Fruit fly (Drosophila melanogaster) whole organism, wandering third instar larva: ENCODE results near the gene cpb.

ENCODE experiments used
- Abd-B ChIP-seq: fragments of >200 bp; optimal IDR thresholded peaks from 2 replicates; lab custom pipeline; 2017; ENCODE audit warnings: missing biosample characterization, missing genetic modification characterization
- CG32264 ChIP-seq: fragments of 200-800 bp; sonication (Bioruptor generic); optimal IDR thresholded peaks from 2 replicates; lab custom pipeline; 2016; ENCODE audit warnings: missing biosample characterization, missing genetic modification characterization
- CG9705 ChIP-seq: fragments of 200-800 bp; sonication (Bioruptor generic); optimal IDR thresholded peaks from 2 replicates; lab custom pipeline; 2018; ENCODE audit warnings: missing biosample characterization, mild to moderate bottlenecking, missing genetic modification characterization
- CrebA ChIP-seq: fragments of 200-800 bp; sonication (Bioruptor generic); optimal IDR thresholded peaks from 2 replicates; lab custom pipeline; 2016; ENCODE audit warnings: missing biosample characterization, mild to moderate bottlenecking, missing genetic modification characterization, borderline replicate concordance
- Dfd ChIP-seq: fragments of >200 bp; optimal IDR thresholded peaks from 2 replicates; lab custom pipeline; 2017; ENCODE audit warnings: missing biosample characterization, missing genetic modification characterization
- GATAd ChIP-seq: sonication (Bioruptor generic); optimal IDR thresholded peaks from 2 replicates; lab custom pipeline; 2016; ENCODE audit warnings: missing biosample characterization, missing genetic modification characterization
- HLH106 ChIP-seq: fragments of 200-800 bp; optimal IDR thresholded peaks from 3 replicates; lab custom pipeline; 2019; ENCODE audit warnings: missing biosample characterization, mild to moderate bottlenecking, missing genetic modification characterization, moderate library complexity
- Hnf4 ChIP-seq: fragments of 200-800 bp; sonication (Bioruptor generic); optimal IDR thresholded peaks from 2 replicates; lab custom pipeline; 2016; ENCODE audit warnings: missing biosample characterization, mild to moderate bottlenecking, missing genetic modification characterization
- Hr78 ChIP-seq: fragments of >200 bp; optimal IDR thresholded peaks from 2 replicates; lab custom pipeline; 2017; ENCODE audit warnings: missing biosample characterization, missing genetic modification characterization
- Jra ChIP-seq: sonication (Bioruptor generic); optimal IDR thresholded peaks from 2 replicates; lab custom pipeline; 2016; ENCODE audit warnings: missing biosample characterization, missing genetic modification characterization
- Mio ChIP-seq: sonication (Bioruptor generic); optimal IDR thresholded peaks from 2 replicates; lab custom pipeline; 2016; ENCODE audit warnings: missing biosample characterization, missing genetic modification characterization
- Myc ChIP-seq: fragments of >200 bp; optimal IDR thresholded peaks from 2 replicates; lab custom pipeline; 2017
- N ChIP-seq: fragments of >200 bp; optimal IDR thresholded peaks from 2 replicates; lab custom pipeline; 2018; ENCODE audit warnings: missing biosample characterization, missing external identifiers, missing genetic modification characterization
- OdsH ChIP-seq: fragments of 200-800 bp; sonication (Bioruptor generic); optimal IDR thresholded peaks from 2 replicates; lab custom pipeline; 2016; ENCODE audit warnings: missing biosample characterization, mild to moderate bottlenecking, missing genetic modification characterization
- Sp1 ChIP-seq: fragments of 200-800 bp; sonication (Bioruptor generic); optimal IDR thresholded peaks from 3 replicates; lab custom pipeline; 2019; ENCODE audit warnings: missing biosample characterization, mild to moderate bottlenecking, missing genetic modification characterization, moderate library complexity
- Vsx2 ChIP-seq: fragments of 200-300, 225-300 bp; sonication (Bioruptor generic); optimal IDR thresholded peaks from 2 replicates; lab custom pipeline; 2018; ENCODE audit warnings: missing biosample characterization, missing genetic modification characterization; ENCODE audit not compliant: partially characterized antibody
- brk ChIP-seq: fragments of 200-800 bp; sonication (Bioruptor generic); optimal IDR thresholded peaks from 2 replicates; lab custom pipeline; 2016; ENCODE audit warnings: missing biosample characterization, mild to moderate bottlenecking, missing genetic modification characterization
- dl ChIP-seq, 2 experiments: fragments of 175-275, 200-275 bp in 1 of 2; fragments of 200-275 bp in 1 of 2; sonication (Bioruptor generic); optimal IDR thresholded peaks; lab custom pipeline; 2018; ENCODE audit warnings: mild to moderate bottlenecking in 2 of 2, missing biosample characterization in 2 of 2, missing genetic modification characterization in 2 of 2, moderate library complexity in 2 of 2; ENCODE audit not compliant: partially characterized antibody in 2 of 2, insufficient read depth in 1 of 2
- dmrt93B ChIP-seq: fragments of 200-800 bp; sonication (Bioruptor generic); optimal IDR thresholded peaks from 2 replicates; lab custom pipeline; 2018; ENCODE audit warnings: missing biosample characterization, mild to moderate bottlenecking, missing genetic modification characterization
- ey ChIP-seq: fragments of 200-800 bp; sonication (Bioruptor generic); optimal IDR thresholded peaks from 2 replicates; lab custom pipeline; 2016; ENCODE audit warnings: missing biosample characterization, missing genetic modification characterization
- h ChIP-seq: fragments of 200-800 bp; sonication (Bioruptor generic); optimal IDR thresholded peaks from 3 replicates; lab custom pipeline; 2016; ENCODE audit warnings: missing biosample characterization, mild to moderate bottlenecking, missing genetic modification characterization
- jim ChIP-seq: fragments of 175-275, 200-325 bp; sonication (Bioruptor generic); optimal IDR thresholded peaks from 2 replicates; lab custom pipeline; 2016; ENCODE audit warnings: missing biosample characterization, mild to moderate bottlenecking, missing genetic modification characterization
- lola ChIP-seq: fragments of >200 bp; optimal IDR thresholded peaks from 2 replicates; lab custom pipeline; 2017; ENCODE audit warnings: missing biosample characterization, missing genetic modification characterization
- pan ChIP-seq: fragments of >200 bp; optimal IDR thresholded peaks from 2 replicates; lab custom pipeline; 2017
- psq ChIP-seq: fragments of 200-800 bp; sonication (Bioruptor generic); optimal IDR thresholded peaks from 3 replicates; lab custom pipeline; 2017; ENCODE audit warnings: missing biosample characterization, mild to moderate bottlenecking, missing genetic modification characterization, moderate library complexity
- rgr ChIP-seq: fragments of 200-800 bp; sonication (Bioruptor generic); optimal IDR thresholded peaks from 3 replicates; lab custom pipeline; 2016; ENCODE audit warnings: missing biosample characterization, mild to moderate bottlenecking, missing genetic modification characterization
- sage ChIP-seq: fragments of 200-800 bp; sonication (Bioruptor generic); optimal IDR thresholded peaks from 2 replicates; lab custom pipeline; 2016; ENCODE audit warnings: missing biosample characterization, mild to moderate bottlenecking, missing genetic modification characterization
- sv ChIP-seq: fragments of 200-800 bp; sonication (Bioruptor generic); optimal IDR thresholded peaks from 3 replicates; lab custom pipeline; 2016; ENCODE audit warnings: missing biosample characterization, missing genetic modification characterization
- tai ChIP-seq: sonication (Bioruptor generic); optimal IDR thresholded peaks from 2 replicates; lab custom pipeline; 2016; ENCODE audit warnings: missing biosample characterization, missing genetic modification characterization
- usp ChIP-seq: fragments of >200 bp; optimal IDR thresholded peaks from 2 replicates; lab custom pipeline; 2017; ENCODE audit warnings: missing biosample characterization, missing genetic modification characterization
- woc ChIP-seq: sonication (Bioruptor generic); optimal IDR thresholded peaks from 2 replicates; lab custom pipeline; 2016; ENCODE audit warnings: missing biosample characterization, mild to moderate bottlenecking, missing genetic modification characterization

cpb gene

DNA sequence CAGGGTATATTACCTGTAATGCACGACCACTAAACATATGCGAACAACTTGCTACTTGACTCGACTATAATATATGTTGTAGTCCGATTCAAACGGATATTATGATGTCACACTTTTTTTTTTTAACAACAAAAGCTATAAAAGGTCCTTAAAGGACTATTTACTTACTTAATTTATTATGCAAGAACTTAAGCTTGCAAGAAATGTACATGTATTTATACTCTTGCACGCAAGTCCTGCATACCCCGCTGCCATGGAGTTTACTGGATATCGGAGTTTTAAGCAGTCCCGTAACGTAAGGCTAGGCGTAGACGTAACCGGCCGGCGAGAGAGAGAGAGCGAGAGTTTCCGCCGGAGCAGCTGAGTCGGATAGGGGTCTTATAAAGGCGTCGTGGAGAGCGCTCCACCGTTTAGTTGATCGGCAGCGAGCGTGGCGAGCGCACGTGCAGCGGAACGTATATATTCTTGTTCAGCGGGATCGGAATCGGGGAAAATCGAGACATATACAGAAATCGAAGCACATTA, 32.4 kb downstream of the cpb start (continued):
- peak; percentile 46 for TF ChIP-seq rgr (GFP tag; lab: Kevin White, UChicago)

dm6 chr2L:1738054-1738453, 33.4 kb downstream of the cpb start:
- no peak for TF ChIP-seq sv (GFP tag; lab: Kevin White, UChicago)
- TF ChIP-seq ey = no peak
- TF ChIP-seq Mio (GFP tag; lab: Kevin White, UChicago) = no peak
- TF ChIP-seq Myc (lab: Kevin White, UChicago) = no peak
- no peak for TF ChIP-seq Jra (GFP tag; lab: Kevin White, UChicago)
- TF ChIP-seq Sp1 (GFP tag; lab: Kevin White, UChicago) = no peak
- TF ChIP-seq h (GFP tag; lab: Kevin White, UChicago) = no peak
- no peak for TF ChIP-seq brk (GFP tag; lab: Kevin White, UChicago)
- TF ChIP-seq HLH106 (tag; lab: Kevin White, UChicago) = no peak
- no peak for TF ChIP-seq OdsH (GFP tag; lab: Kevin White, UChicago)
- no peak for TF ChIP-seq sage (GFP tag; lab: Kevin White, UChicago)
- TF ChIP-seq N (GFP tag; lab: Kevin White, UChicago) = no peak

- TF ChIP-seq OdsH (GFP tag; lab: Kevin White, UChicago) (no peak), pan (lab: Kevin White, UChicago) (no peak), Sp1 (GFP tag; lab: Kevin White, UChicago) (no peak), tai (no peak), Mio (GFP tag; lab: Kevin White, UChicago) (no peak), CrebA (no peak), dmrt93B (no peak), sage (GFP tag; lab: Kevin White, UChicago) (no peak), dl (GFP tag; optimal IDR thresholded peaks at IDR 0.05; lab: Kevin White, UChicago; ENCODE audit: insufficient read depth in 1 of 2, partially characterized antibody in 2 of 2) (no peak), Myc (lab: Kevin White, UChicago) (no peak), Hr78 (GFP tag; lab: Kevin White, UChicago) (no peak)
Observed at dm6 chr2L:1740095-1740494, 35.4 kb downstream of the cpb start.

dm6 chr2L:1743800-1744199, 39.1 kb downstream of the cpb start:
- TF ChIP-seq Mio (GFP tag; lab: Kevin White, UChicago) (no peak), Jra (GFP tag; lab: Kevin White, UChicago) (no peak), psq (no peak), Dfd (GFP tag; lab: Kevin White, UChicago) (no peak), Abd-B (no peak)

DNA sequence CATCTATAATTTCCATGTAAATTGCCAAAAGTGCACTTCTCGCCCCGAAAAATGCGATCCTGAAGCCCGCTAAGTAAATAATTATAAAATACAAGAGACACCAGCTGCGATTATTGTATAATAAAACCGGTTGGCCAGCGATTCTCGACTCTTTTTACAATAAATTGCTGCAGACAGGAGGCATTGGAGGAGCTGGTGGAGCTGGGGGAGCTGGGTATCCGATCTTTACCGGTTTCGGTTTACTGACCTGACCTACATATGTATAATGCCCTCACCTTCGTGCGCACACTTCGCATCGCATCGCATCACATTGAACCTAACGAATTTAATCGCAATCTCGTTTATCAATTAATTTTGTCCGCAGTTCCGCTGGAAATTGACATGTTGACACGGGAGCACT, 43.7 kb downstream of the cpb start:
- no peak for TF ChIP-seq Dfd (GFP tag; lab: Kevin White, UChicago)
- no peak for TF ChIP-seq Abd-B
- peak; percentile 61 for TF ChIP-seq Vsx2 (GFP tag; lab: Kevin White, UChicago)
- no peak for TF ChIP-seq CG32264 (GFP tag; lab: Kevin White, UChicago)
- TF ChIP-seq usp (GFP tag; lab: Kevin White, UChicago) = no peak
- TF ChIP-seq psq = no peak
- no peak for TF ChIP-seq Hnf4 (GFP tag; lab: Kevin White, UChicago)
- TF ChIP-seq CrebA = no peak

dm6 chr2L:1751953-1752352, 47.3 kb downstream of the cpb start, which contains the start of the genes CG17712 and CG17648:
CG17712 (minus strand) TSS chr2L:1752122.
CG17648 (plus strand) TSS chr2L:1752308.
- no peak for TF ChIP-seq psq
- TF ChIP-seq Myc (lab: Kevin White, UChicago) = peak; percentile 46
- TF ChIP-seq N (GFP tag; lab: Kevin White, UChicago) = no peak
- TF ChIP-seq sv (GFP tag; lab: Kevin White, UChicago) = no peak
- TF ChIP-seq woc = peak; percentile 32

dm6 chr2L:1756351-1756750, 51.6 kb downstream of the cpb start, which contains the start of gene Gr22f:
Gr22f (minus strand) TSS chr2L:1756451.
- TF ChIP-seq Hr78 (GFP tag; lab: Kevin White, UChicago) (no peak), pan (lab: Kevin White, UChicago) (no peak), lola (GFP tag; lab: Kevin White, UChicago) (no peak), OdsH (GFP tag; lab: Kevin White, UChicago) (no peak), h (GFP tag; lab: Kevin White, UChicago) (no peak), CG9705 (GFP tag; lab: Kevin White, UChicago) (no peak), GATAd (no peak), psq (no peak), Jra (GFP tag; lab: Kevin White, UChicago) (no peak), jim (GFP tag; lab: Kevin White, UChicago) (no peak), Abd-B (no peak), sage (GFP tag; lab: Kevin White, UChicago) (no peak)
